Fruit fly (Drosophila melanogaster): ENCODE measurements around the gene CG14731.

DNA sequence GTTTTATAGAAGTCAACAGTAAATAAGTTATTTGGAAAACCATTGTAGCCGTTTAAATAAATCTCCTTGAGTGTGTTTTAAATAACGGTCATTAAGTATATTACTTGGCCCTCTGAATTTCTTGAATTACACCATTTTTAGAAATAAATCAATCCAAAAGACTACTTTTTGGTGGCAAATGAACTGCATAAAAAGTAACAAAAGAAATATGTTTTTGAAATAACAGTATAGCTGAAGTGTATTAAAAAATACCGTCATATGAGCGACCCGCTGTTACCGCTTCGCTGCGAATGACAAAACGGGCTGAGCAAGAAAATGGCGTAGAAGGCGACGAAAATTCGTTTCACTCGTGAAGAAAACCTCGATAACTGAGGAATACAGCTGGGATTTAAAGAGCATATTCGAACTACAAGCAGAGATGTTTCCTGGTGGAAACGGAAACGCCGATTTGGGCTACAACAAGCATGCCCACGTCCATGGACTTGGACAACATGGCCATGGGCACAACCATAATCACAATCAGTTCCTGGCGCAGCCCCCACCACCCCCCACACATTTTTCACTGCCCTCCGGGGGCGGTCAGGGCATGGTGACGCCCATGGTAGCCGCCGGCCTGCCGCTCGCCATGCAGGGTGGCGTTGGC lies 18.4 kb downstream of the CG14731 start, which contains the start of gene CG31211:
- TF ChIP-seq insv (optimal IDR thresholded peaks at IDR 0.05) (no peak), ttk (optimal IDR thresholded peaks at IDR 0.05) (no peak)
